Worm (Caenorhabditis elegans) whole organism, L2 larva: ENCODE results near the gene dcar-1.
A peak's percentile ranks its signal among the peaks of the same experiment; 100 is the strongest.
"Not testable (repeated sequence)": the region's sequence is repeated elsewhere in the genome, so short reads cannot be mapped to it uniquely, and the experiment has no call there.

ENCODE experiments used
- C34F6.9 ChIP-seq: fragments of 150-350 bp; optimal IDR thresholded peaks from 2 replicates; lab custom pipeline; 2014; ENCODE audit warnings: missing biosample characterization, missing genetic modification characterization
- F13H6.1 ChIP-seq: sonication (generic microtip); optimal IDR thresholded peaks from 2 replicates; lab custom pipeline; 2016; ENCODE audit warnings: missing genetic modification characterization, missing compliant biosample characterization
- R02D3.7 ChIP-seq: fragments of 150-350 bp; optimal IDR thresholded peaks from 2 replicates; lab custom pipeline; 2014; ENCODE audit warnings: missing biosample characterization, missing genetic modification characterization
- alr-1 ChIP-seq: fragments of 150-350 bp; optimal IDR thresholded peaks from 2 replicates; lab custom pipeline; 2014; ENCODE audit warnings: missing biosample characterization, missing genetic modification characterization
- aly-2 ChIP-seq: fragments of 150-350 bp; optimal IDR thresholded peaks from 2 replicates; lab custom pipeline; 2014; ENCODE audit warnings: missing biosample characterization, missing genetic modification characterization
- ama-1 ChIP-seq: fragments of 150-350 bp; optimal IDR thresholded peaks from 2 replicates; lab custom pipeline; 2018; ENCODE audit warnings: inconsistent platforms
- blmp-1 ChIP-seq: sonication (generic microtip); optimal IDR thresholded peaks from 2 replicates; lab custom pipeline; 2017; ENCODE audit warnings: missing genetic modification characterization, mild to moderate bottlenecking, missing compliant biosample characterization, antibody characterized with exemption, moderate library complexity; ENCODE audit not compliant: insufficient read depth
- ceh-82 ChIP-seq: fragments of 150-350 bp; optimal IDR thresholded peaks from 2 replicates; lab custom pipeline; 2014; ENCODE audit warnings: missing biosample characterization, missing genetic modification characterization
- crh-2 ChIP-seq: sonication (generic microtip); optimal IDR thresholded peaks from 2 replicates; lab custom pipeline; 2017; ENCODE audit warnings: missing biosample characterization, missing genetic modification characterization
- dmd-4 ChIP-seq: sonication (generic microtip); optimal IDR thresholded peaks from 2 replicates; lab custom pipeline; 2017; ENCODE audit warnings: missing biosample characterization, missing genetic modification characterization
- egl-27 ChIP-seq: sonication (generic microtip); optimal IDR thresholded peaks from 3 replicates; lab custom pipeline; 2017; ENCODE audit warnings: missing biosample characterization, missing genetic modification reagents, missing genetic modification characterization
- elt-3 ChIP-seq: sonication (generic microtip); optimal IDR thresholded peaks from 2 replicates; lab custom pipeline; 2017; ENCODE audit warnings: missing biosample characterization, missing genetic modification characterization
- fos-1 ChIP-seq: fragments of 150-350 bp; optimal IDR thresholded peaks from 2 replicates; lab custom pipeline; 2014; ENCODE audit warnings: missing biosample characterization, missing genetic modification characterization
- lsy-2 ChIP-seq, 2 experiments: fragments of 150-350 bp in 1 of 2; sonication (generic microtip) in 1 of 2; optimal IDR thresholded peaks; 2 replicates each; lab custom pipeline; 2014 to 2017; ENCODE audit warnings: missing biosample characterization in 2 of 2, missing genetic modification characterization in 2 of 2
- mbf-1 ChIP-seq: sonication (generic microtip); optimal IDR thresholded peaks from 2 replicates; lab custom pipeline; 2017; ENCODE audit warnings: missing biosample characterization, missing genetic modification characterization
- mdl-1 ChIP-seq, 2 experiments: fragments of 150-350 bp in 1 of 2; sonication (generic microtip) in 1 of 2; optimal IDR thresholded peaks; 2 replicates each; lab custom pipeline; 2017; ENCODE audit warnings: missing biosample characterization in 2 of 2, missing genetic modification characterization in 2 of 2
- nhr-10 ChIP-seq: sonication (generic microtip); optimal IDR thresholded peaks from 2 replicates; lab custom pipeline; 2017; ENCODE audit warnings: missing biosample characterization, missing genetic modification characterization
- nhr-12 ChIP-seq: fragments of 150-350 bp; optimal IDR thresholded peaks from 2 replicates; lab custom pipeline; 2014; ENCODE audit warnings: missing biosample characterization, missing genetic modification characterization
- nhr-129 ChIP-seq: fragments of 150-350 bp; optimal IDR thresholded peaks from 2 replicates; lab custom pipeline; 2014; ENCODE audit warnings: missing biosample characterization, missing genetic modification characterization
- nhr-21 ChIP-seq: fragments of 150-350 bp; optimal IDR thresholded peaks from 2 replicates; lab custom pipeline; 2014; ENCODE audit warnings: missing biosample characterization, missing genetic modification characterization
- nhr-23 ChIP-seq: fragments of 150-350 bp; optimal IDR thresholded peaks from 2 replicates; lab custom pipeline; 2014; ENCODE audit warnings: missing biosample characterization, missing genetic modification reagents, missing genetic modification characterization
- nhr-237 ChIP-seq: fragments of 150-350 bp; optimal IDR thresholded peaks from 2 replicates; lab custom pipeline; 2014; ENCODE audit warnings: missing biosample characterization, missing genetic modification characterization
- nhr-25 ChIP-seq: fragments of 150-350 bp; sonication (generic microtip); optimal IDR thresholded peaks from 3 replicates; lab custom pipeline; 2014; ENCODE audit warnings: missing biosample characterization, missing genetic modification characterization
- nhr-6 ChIP-seq: fragments of 150-350 bp; optimal IDR thresholded peaks from 2 replicates; lab custom pipeline; 2014; ENCODE audit warnings: missing biosample characterization, missing genetic modification characterization
- nhr-77 ChIP-seq: fragments of 150-350 bp; optimal IDR thresholded peaks from 2 replicates; lab custom pipeline; 2014; ENCODE audit warnings: missing biosample characterization, missing genetic modification characterization
- sem-4 ChIP-seq: fragments of 150-350 bp; optimal IDR thresholded peaks from 2 replicates; lab custom pipeline; 2014; ENCODE audit warnings: missing biosample characterization, missing genetic modification reagents, missing genetic modification characterization
- sma-9 ChIP-seq, 2 experiments: fragments of 150-350 bp in 1 of 2; sonication (generic microtip) in 1 of 2; optimal IDR thresholded peaks; 2 replicates each; lab custom pipeline; 2014 to 2016; ENCODE audit warnings: missing genetic modification characterization in 2 of 2, mild to moderate bottlenecking in 1 of 2, missing biosample characterization in 1 of 2, missing compliant biosample characterization in 1 of 2, missing genetic modification reagents in 1 of 2, moderate library complexity in 1 of 2
- unc-55 ChIP-seq: fragments of 150-350 bp; sonication (generic microtip); optimal IDR thresholded peaks from 3 replicates; lab custom pipeline; 2014; ENCODE audit warnings: missing biosample characterization, missing genetic modification reagents, missing genetic modification characterization
- unc-62 ChIP-seq: fragments of 150-350 bp; optimal IDR thresholded peaks from 2 replicates; lab custom pipeline; 2014; ENCODE audit warnings: missing biosample characterization, missing genetic modification reagents, missing genetic modification characterization
- zag-1 ChIP-seq: fragments of 150-350 bp; optimal IDR thresholded peaks from 2 replicates; lab custom pipeline; 2014; ENCODE audit warnings: missing biosample characterization, missing genetic modification characterization
- ztf-1 ChIP-seq: fragments of 200-800 bp; sonication (Bioruptor generic); conservative IDR thresholded peaks from 2 replicates; pipeline ENCODE4 v1.3.6; 2022; ENCODE audit warnings: missing genetic modification characterization, missing compliant biosample characterization
- ztf-11 ChIP-seq: sonication (generic microtip); optimal IDR thresholded peaks from 2 replicates; lab custom pipeline; 2017; ENCODE audit warnings: missing biosample characterization, missing genetic modification characterization

The dcar-1 gene

DNA sequence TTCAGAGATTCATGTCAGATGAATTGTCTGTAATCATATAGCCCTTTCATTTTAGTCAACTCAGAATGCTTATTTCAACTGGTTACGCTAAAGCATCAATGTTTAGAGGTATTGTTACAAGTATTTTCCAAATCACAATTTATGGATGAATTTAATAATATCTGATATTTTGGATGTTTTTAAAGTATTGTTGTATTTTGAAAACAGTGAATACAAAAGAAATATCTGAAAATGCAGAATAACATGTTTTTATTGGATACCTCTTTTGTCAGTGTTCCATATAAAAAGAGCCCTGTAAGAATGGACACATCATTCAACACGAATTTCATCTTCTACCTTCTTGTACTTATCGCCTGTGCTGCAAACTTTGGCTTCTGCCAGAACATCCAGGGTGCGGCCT is 15.6 kb upstream of the dcar-1 start, which contains the start of gene C06H5.12:
Gene C06H5.12 (plus strand): TSS at position 301 of the 400 bp plus-strand sequence.
- not testable (repeated sequence) for TF ChIP-seq aly-2 (tag; lab: Kevin White, UChicago); nhr-25; elt-3 (tag; lab: Kevin White, UChicago)
- TF ChIP-seq, all 48 proteins: peak for 0; not testable (repeated sequence) for 48

DNA sequence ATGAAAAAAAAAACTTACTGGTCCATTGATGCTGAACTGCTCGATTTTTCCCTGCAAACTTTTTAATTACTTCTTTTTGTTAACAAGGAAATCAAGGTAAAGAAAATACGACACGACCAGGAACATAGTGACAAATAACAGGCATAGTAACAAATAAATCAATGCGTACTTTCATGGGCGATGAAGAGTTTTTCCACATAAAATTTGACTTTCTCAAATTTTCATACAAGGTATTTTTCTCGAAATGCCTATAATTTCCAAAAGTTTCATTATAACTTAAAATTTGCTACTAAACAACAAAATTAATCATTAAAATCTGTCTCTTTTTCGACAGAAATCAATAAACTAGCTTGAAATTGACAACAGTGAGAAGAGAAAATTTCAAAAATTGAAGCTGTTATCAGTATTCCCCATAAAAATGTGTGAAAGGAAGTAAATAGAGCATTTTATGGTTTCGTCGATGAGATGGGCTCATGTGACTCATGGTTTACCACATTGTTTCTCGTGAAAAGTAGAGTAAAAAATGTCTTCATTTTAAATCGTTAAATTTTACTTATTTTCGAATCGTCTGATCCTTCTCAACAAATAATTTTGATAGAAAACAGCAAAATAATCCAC is 13.3 kb upstream of the dcar-1 start, which contains the start of gene fbxa-156:
Gene fbxa-156 (minus strand): TSS at position 51 of the 618 bp plus-strand sequence.
- TF ChIP-seq mbf-1 (no peak), dmd-4 (tag; lab: Kevin White, UChicago) (no peak), mdl-1 (tag; optimal IDR thresholded peaks at IDR 0.05; lab: Kevin White, UChicago) (no peak), F13H6.1 (no peak), fos-1 (tag; lab: Kevin White, UChicago) (peak; percentile 51), nhr-23 (tag; lab: Kevin White, UChicago) (no peak), egl-27 (tag; lab: Kevin White, UChicago) (no peak)
- TF ChIP-seq, all 48 proteins: peak for 1

DNA sequence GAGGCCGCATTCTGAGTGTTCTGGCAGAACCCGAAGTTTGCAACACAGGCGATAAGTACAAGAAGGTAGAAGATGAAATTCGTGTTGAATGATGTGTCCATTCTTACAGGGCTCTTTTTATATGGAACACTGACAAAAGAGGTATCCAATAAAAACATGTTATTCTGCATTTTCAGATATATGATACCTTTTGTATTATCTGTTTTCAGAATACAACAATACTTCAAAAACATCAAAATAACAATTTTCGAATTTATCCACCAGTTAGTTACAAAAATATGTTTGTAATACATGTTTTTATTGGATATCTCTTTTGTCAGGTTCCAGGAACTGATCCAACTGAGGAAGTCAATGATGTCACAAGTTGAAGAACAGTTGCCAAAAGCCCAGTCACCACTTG is 12.5 kb upstream of the dcar-1 start, which contains the start of gene C06H5.13:
Gene C06H5.13 (minus strand): TSS at position 101 of the 400 bp plus-strand sequence.
- not testable (repeated sequence) for TF ChIP-seq unc-55 (GFP tag; lab: Kevin White, UChicago); nhr-25; nhr-23 (tag; lab: Kevin White, UChicago)
- TF ChIP-seq, all 48 proteins: peak for 0; not testable (repeated sequence) for 48

DNA sequence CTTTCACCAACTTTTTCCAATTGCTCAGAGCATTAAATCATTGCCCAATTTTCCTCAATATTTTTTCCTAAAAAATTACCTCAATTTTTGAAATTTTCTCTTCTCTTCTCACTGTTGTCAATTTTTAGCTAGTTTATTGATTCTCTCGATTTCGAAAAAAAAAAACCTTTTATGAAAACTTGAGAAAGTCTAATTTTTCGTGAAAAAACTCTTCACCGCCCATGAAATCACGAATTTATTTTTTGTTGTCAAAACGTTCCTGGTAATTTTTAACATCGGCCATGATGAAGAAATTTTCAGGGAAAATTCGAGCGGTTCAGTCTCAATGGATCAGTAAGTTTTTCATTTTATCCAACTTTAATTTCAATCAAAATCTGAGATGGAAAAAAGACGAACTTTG is 10.6 kb upstream of the dcar-1 start, which contains the start of gene fbxa-157:
Gene fbxa-157 (plus strand): TSS at position 301 of the 400 bp plus-strand sequence.
- TF ChIP-seq unc-62 (GFP tag; lab: Kevin White, UChicago) (no peak), nhr-129 (no peak), sem-4 (no peak), lsy-2 (tag; optimal IDR thresholded peaks at IDR 0.05; lab: Kevin White, UChicago) (no peak), alr-1 (tag; lab: Kevin White, UChicago) (no peak), C34F6.9 (no peak), nhr-237 (tag; lab: Kevin White, UChicago) (no peak), ceh-82 (tag; lab: Kevin White, UChicago) (no peak)

DNA sequence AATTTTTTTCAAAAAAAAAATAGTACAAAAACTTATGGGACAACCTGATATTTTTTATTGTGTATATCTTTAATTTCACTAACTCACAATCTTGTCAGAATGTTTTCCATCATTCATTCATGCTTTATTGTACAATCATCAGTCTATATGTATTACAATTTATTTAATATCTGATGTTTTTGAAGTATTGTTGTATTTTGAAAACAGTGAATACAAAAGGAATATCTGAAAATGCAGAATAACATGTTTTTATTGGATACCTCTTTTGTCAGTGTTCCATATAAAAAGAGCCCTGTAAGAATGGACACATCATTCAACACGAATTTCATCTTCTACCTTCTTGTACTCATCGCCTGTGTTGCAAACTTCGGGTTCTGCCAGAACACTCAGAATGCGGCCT is 6.3 kb upstream of the dcar-1 start, which contains the start of gene C06H5.14:
Gene C06H5.14 (plus strand): TSS at position 301 of the 400 bp plus-strand sequence.
- not testable (repeated sequence) for TF ChIP-seq ztf-11, nhr-23, aly-2 (tag; lab: Kevin White, UChicago)

DNA sequence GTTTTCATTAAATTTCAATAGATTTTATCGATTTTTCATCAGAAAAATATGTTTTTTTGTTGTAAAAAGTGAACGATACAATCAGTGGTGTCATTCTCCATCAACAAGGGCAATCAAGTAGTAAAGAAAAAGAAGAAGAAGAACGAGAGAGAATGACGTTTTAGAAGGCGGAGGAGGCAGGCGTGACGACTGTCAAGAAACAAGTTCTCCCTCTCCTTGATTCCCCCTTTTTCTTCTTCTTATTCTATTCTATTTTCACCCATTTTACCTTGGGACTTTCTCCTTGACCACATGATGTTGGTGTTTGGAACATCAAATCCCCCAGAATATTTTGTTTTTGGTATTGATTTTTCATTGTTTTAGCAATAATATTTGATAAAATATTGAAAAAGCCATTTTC is 4.4 kb upstream of the dcar-1 start:
- TF ChIP-seq elt-3 (tag; lab: Kevin White, UChicago), result no peak
- peak; percentile 7 for TF ChIP-seq crh-2
- TF ChIP-seq ztf-11 (tag; lab: Kevin White, UChicago), result no peak
- TF ChIP-seq unc-55 (GFP tag; lab: Kevin White, UChicago), result no peak
- no peak for TF ChIP-seq ama-1 (lab: Kevin White, UChicago)
- TF ChIP-seq zag-1 (tag; lab: Kevin White, UChicago), result no peak
- TF ChIP-seq lsy-2 (tag; optimal IDR thresholded peaks at IDR 0.05; lab: Kevin White, UChicago), result no peak
- TF ChIP-seq blmp-1, result peak; percentile 92
- TF ChIP-seq ztf-1 (GFP tag; lab: Robert Waterston, UW), result no peak
- TF ChIP-seq fos-1 (tag; lab: Kevin White, UChicago), result no peak
- TF ChIP-seq R02D3.7 (tag; lab: Kevin White, UChicago), result no peak
- peak; percentile 26 for TF ChIP-seq sma-9 (GFP tag; optimal IDR thresholded peaks at IDR 0.05; lab: Kevin White, UChicago)
- TF ChIP-seq sma-9 (tag; optimal IDR thresholded peaks at IDR 0.05; lab: Kevin White, UChicago), result no peak
- no peak for TF ChIP-seq nhr-12 (tag; lab: Kevin White, UChicago)
- no peak for TF ChIP-seq nhr-6 (tag; lab: Kevin White, UChicago)
- peak; percentile 40 for TF ChIP-seq nhr-21 (tag; lab: Kevin White, UChicago)
- TF ChIP-seq nhr-129, result peak; percentile 4
- no peak for TF ChIP-seq nhr-77 (tag; lab: Kevin White, UChicago)
- TF ChIP-seq nhr-10 (tag; lab: Kevin White, UChicago), result no peak
- no peak for TF ChIP-seq C34F6.9
- TF ChIP-seq dmd-4 (tag; lab: Kevin White, UChicago), result no peak
- TF ChIP-seq nhr-25, result peak; percentile 78
